Worm (Caenorhabditis elegans): Measurements from ENCODE around the gene lgc-16.

Gene lgc-16

DNA sequence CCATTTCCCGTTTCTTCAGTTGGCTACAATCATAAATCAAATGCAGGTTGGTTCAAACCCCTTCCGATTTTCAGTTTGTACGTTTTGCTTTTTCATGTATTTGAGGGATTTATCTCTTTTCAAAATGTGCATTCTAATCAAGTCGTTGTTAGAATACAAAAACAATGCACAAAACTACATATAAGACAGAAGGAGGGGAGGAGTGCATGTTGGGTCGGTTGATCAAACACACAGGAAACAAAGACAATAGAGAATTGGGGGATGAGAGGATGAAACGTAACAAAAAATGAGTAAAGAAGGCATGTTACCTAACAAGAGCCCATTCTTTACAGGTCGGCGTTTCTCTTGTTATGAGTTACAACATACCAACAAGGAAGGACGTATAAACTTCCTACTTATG is 20.4 kb upstream of the lgc-16 start:
- TF ChIP-seq ceh-40 (GFP tag; IDR thresholded peaks at IDR 0.05), result no peak
- no peak for TF ChIP-seq lir-1 (GFP tag; conservative IDR thresholded peaks at IDR 0.05)
- TF ChIP-seq sea-2 (GFP tag; IDR thresholded peaks at IDR 0.05), result no peak
- TF ChIP-seq F57C9.4 (tag; optimal IDR thresholded peaks at IDR 0.05), result no peak
- TF ChIP-seq nhr-27 (tag; optimal IDR thresholded peaks at IDR 0.05), result no peak

DNA sequence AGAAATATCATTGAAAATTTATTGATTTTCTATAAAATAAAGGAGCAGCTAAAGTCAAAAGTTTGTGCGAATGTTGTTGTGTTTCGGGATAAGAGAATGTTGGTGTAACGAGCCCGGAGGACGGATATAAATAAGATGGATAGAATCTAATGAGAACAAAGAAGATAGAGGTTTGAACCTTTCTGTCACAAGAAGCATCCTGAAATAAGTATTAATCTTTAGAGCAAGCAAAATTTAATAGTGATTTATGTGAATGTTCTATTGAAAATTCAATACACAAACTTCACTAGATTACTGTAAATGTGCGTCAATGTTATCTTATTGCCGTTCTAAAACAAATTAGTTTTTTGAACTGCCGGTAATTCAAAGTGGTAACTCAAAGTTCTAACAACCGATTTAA is 14.7 kb upstream of the lgc-16 start, which contains the start of gene W03G11.3:
W03G11.3 (minus strand) TSS at position 101 of the 400 bp plus-strand sequence.
- no peak for TF ChIP-seq die-1 (tag; optimal IDR thresholded peaks at IDR 0.05)
- TF ChIP-seq pbrm-1 (GFP tag; IDR thresholded peaks at IDR 0.05), result no peak
- TF ChIP-seq somi-1 (GFP tag; optimal IDR thresholded peaks at IDR 0.05), result no peak
- no peak for TF ChIP-seq sdz-38 (tag; optimal IDR thresholded peaks at IDR 0.05)
- no peak for TF ChIP-seq ZK185.1 (tag; optimal IDR thresholded peaks at IDR 0.05; ENCODE audit: poor library complexity, severe bottlenecking)
- TF ChIP-seq hsf-1 (GFP tag; IDR thresholded peaks at IDR 0.05), result no peak
- no peak for TF ChIP-seq B0019.2 (GFP tag; conservative IDR thresholded peaks at IDR 0.05)
- TF ChIP-seq unc-130 (GFP tag; optimal IDR thresholded peaks at IDR 0.05), result no peak
- no peak for TF ChIP-seq hlh-12 (tag; optimal IDR thresholded peaks at IDR 0.05)
- no peak for TF ChIP-seq F57A8.1 (GFP tag; optimal IDR thresholded peaks at IDR 0.05)
- TF ChIP-seq ceh-58 (GFP tag; IDR thresholded peaks at IDR 0.05), result no peak
- no peak for TF ChIP-seq lin-26 (GFP tag; IDR thresholded peaks at IDR 0.05)
- TF ChIP-seq zim-3 (tag; optimal IDR thresholded peaks at IDR 0.05), result no peak
- TF ChIP-seq lsl-1 (GFP tag; optimal IDR thresholded peaks at IDR 0.05), result no peak
- no peak for TF ChIP-seq pha-4 (tag; optimal IDR thresholded peaks at IDR 0.05)
- no peak for TF ChIP-seq ceh-40 (GFP tag; IDR thresholded peaks at IDR 0.05)
- TF ChIP-seq tbp1 (GFP tag; optimal IDR thresholded peaks at IDR 0.05), result no peak
- no peak for TF ChIP-seq tlf-1 (GFP tag; optimal IDR thresholded peaks at IDR 0.05)
- no peak for TF ChIP-seq rpc-1 (optimal IDR thresholded peaks at IDR 0.05)
- TF ChIP-seq rpc-1 (tag; optimal IDR thresholded peaks at IDR 0.05), result no peak
- no peak for TF ChIP-seq nfya-2 (GFP tag; IDR thresholded peaks at IDR 0.05)

- TF ChIP-seq die-1 (tag; optimal IDR thresholded peaks at IDR 0.05) (peak; percentile 8), snpc-3.4 (tag; optimal IDR thresholded peaks at IDR 0.05) (no peak)
Observed at ce11 chrX:12104630-12105029, 13.8 kb upstream of the lgc-16 start, which contains the start of gene col-181. Gene col-181, plus strand, starts transcription at chrX:12104930.

DNA sequence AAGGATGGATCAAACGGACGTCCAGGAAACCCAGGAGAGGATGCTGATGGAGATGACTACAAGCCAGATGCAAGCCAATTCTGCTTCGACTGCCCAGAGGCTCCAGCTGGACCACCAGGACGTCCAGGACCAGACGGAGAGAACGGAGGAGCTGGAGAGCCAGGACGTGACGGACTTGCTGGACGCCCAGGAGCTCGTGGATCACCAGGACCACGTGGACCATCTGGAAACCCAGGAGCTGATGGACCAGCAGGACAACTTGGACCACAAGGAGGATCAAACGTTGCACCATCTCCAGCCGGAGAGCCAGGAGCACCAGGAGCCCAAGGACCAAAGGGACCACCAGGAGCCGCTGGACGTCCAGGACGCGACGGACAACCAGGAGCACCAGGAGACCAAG is 13.0 kb upstream of the lgc-16 start:
- TF ChIP-seq ztf-26 (tag; optimal IDR thresholded peaks at IDR 0.05) (peak; percentile 44), lin-54 (GFP tag; optimal IDR thresholded peaks at IDR 0.05) (no peak), zfh-2 (GFP tag; conservative IDR thresholded peaks at IDR 0.05) (peak; percentile 87), egrh-3 (GFP tag; IDR thresholded peaks at IDR 0.05) (peak; percentile 79; the same call in 1 of the 2 replicates), snpc-3.4 (tag; optimal IDR thresholded peaks at IDR 0.05) (no peak), fkh-3 (tag; optimal IDR thresholded peaks at IDR 0.05) (no peak), F57A8.1 (GFP tag; optimal IDR thresholded peaks at IDR 0.05) (no peak)

ce11 chrX:12106004-12106403 is 12.4 kb upstream of the lgc-16 start:
- peak; percentile 70; the same call in 1 of the 2 replicates for TF ChIP-seq Y95B8A.8 (GFP tag; IDR thresholded peaks at IDR 0.05)
- no peak for TF ChIP-seq nhr-179 (tag; optimal IDR thresholded peaks at IDR 0.05)
- no peak for TF ChIP-seq bed-1 (GFP tag; IDR thresholded peaks at IDR 0.05)
- TF ChIP-seq snpc-4 (GFP tag; optimal IDR thresholded peaks at IDR 0.05), result no peak
- peak in 2 of 4 experiments; percentile 75 to 87 for TF ChIP-seq snpc-4 (tag; optimal IDR thresholded peaks at IDR 0.05)
- peak; percentile 6 for TF ChIP-seq dpff-1 (tag; optimal IDR thresholded peaks at IDR 0.05)
- peak; percentile 82 for TF ChIP-seq repo-1 (tag; optimal IDR thresholded peaks at IDR 0.05)
- peak; percentile 80 for TF ChIP-seq somi-1 (GFP tag; optimal IDR thresholded peaks at IDR 0.05)
- peak; percentile 36 for TF ChIP-seq F10E7.11 (tag; optimal IDR thresholded peaks at IDR 0.05)
- TF ChIP-seq madf-8 (GFP tag; conservative IDR thresholded peaks at IDR 0.05), result no peak
- peak; percentile 53 for TF ChIP-seq F22D6.2 (tag; optimal IDR thresholded peaks at IDR 0.05)
- no peak; the same call in 1 of the 2 replicates for TF ChIP-seq B0019.2 (GFP tag; conservative IDR thresholded peaks at IDR 0.05)
- TF ChIP-seq mcd-1 (GFP tag; IDR thresholded peaks at IDR 0.05), result peak; percentile 72
- TF ChIP-seq mel-28 (tag; optimal IDR thresholded peaks at IDR 0.05; ENCODE audit: borderline replicate concordance), result peak; percentile 80
- TF ChIP-seq ceh-79 (tag; optimal IDR thresholded peaks at IDR 0.05), result peak; percentile 76
- TF ChIP-seq hlh-12 (tag; optimal IDR thresholded peaks at IDR 0.05), result peak; percentile 87
- TF ChIP-seq nhr-90 (tag; optimal IDR thresholded peaks at IDR 0.05), result peak; percentile 93

Data from whole organism, young adult.